Fruit fly (Drosophila melanogaster) whole organism, embryonic: ENCODE measurements around the gene Bap60.

Source experiments
- Ada2b ChIP-seq: fragments of 200-800 bp; sonication (Bioruptor generic); IDR thresholded peaks from 2 replicates; pipeline ENCODE4 v1.3.6; 2022; ENCODE audit warnings: missing biosample characterization, missing genetic modification characterization
- CG10565 ChIP-seq: fragments of 200-800 bp; sonication (Bioruptor generic); optimal IDR thresholded peaks from 3 replicates; lab custom pipeline; 2016; ENCODE audit warnings: missing biosample characterization, mild to moderate bottlenecking, missing genetic modification characterization
- CG10959 ChIP-seq: fragments of 200-800 bp; sonication (Bioruptor generic); IDR thresholded peaks from 2 replicates; pipeline ENCODE4 v1.3.6; 2022; ENCODE audit warnings: missing biosample characterization, missing genetic modification characterization
- CG11456 ChIP-seq: fragments of 200-800 bp; sonication (Bioruptor generic); IDR thresholded peaks from 3 replicates; pipeline ENCODE4 v1.3.6; 2022; ENCODE audit warnings: missing biosample characterization, missing genetic modification characterization
- CG11695 ChIP-seq: fragments of 200-800 bp; sonication (Bioruptor generic); IDR thresholded peaks from 3 replicates; pipeline ENCODE4 v1.3.6; 2022; ENCODE audit warnings: missing biosample characterization, missing genetic modification characterization
- CG12299 ChIP-seq: fragments of 200-800 bp; sonication (Bioruptor generic); optimal IDR thresholded peaks from 2 replicates; lab custom pipeline; 2018; ENCODE audit warnings: missing biosample characterization, mild to moderate bottlenecking, missing genetic modification characterization
- CG13296 ChIP-seq: fragments of 200-800 bp; sonication (Bioruptor generic); optimal IDR thresholded peaks from 3 replicates; lab custom pipeline; 2018; ENCODE audit warnings: missing biosample characterization, mild to moderate bottlenecking, missing genetic modification characterization
- CG14014 ChIP-seq: fragments of 200-800 bp; sonication (Bioruptor generic); IDR thresholded peaks from 2 replicates; pipeline ENCODE4 v1.3.6; 2022; ENCODE audit warnings: missing biosample characterization, missing genetic modification characterization
- CG14441 ChIP-seq: fragments of 200-800 bp; sonication (Bioruptor generic); IDR thresholded peaks from 2 replicates; pipeline ENCODE4 v1.3.6; 2022; ENCODE audit warnings: missing biosample characterization, missing genetic modification characterization
- CG17802 ChIP-seq: fragments of 200-800 bp; sonication (Bioruptor generic); optimal IDR thresholded peaks from 2 replicates; lab custom pipeline; 2018; ENCODE audit warnings: missing biosample characterization, mild to moderate bottlenecking, missing genetic modification characterization, moderate library complexity
- CG17829 ChIP-seq: fragments of 200-800 bp; optimal IDR thresholded peaks from 2 replicates; lab custom pipeline; 2019; ENCODE audit warnings: missing biosample characterization, mild to moderate bottlenecking, missing genetic modification characterization, moderate library complexity
- CG18599 ChIP-seq: fragments of 200-800 bp; sonication (Bioruptor generic); optimal IDR thresholded peaks from 3 replicates; lab custom pipeline; 2017; ENCODE audit warnings: missing biosample characterization, missing genetic modification characterization, mild to moderate bottlenecking, moderate library complexity, missing genetic modification reagents
- CG31441 ChIP-seq: fragments of 200-800 bp; sonication (Bioruptor generic); IDR thresholded peaks from 2 replicates; pipeline ENCODE4 v1.3.6; 2022; ENCODE audit warnings: missing biosample characterization, missing genetic modification characterization
- CG33557 ChIP-seq: fragments of 200-800 bp; sonication (Bioruptor generic); optimal IDR thresholded peaks from 2 replicates; lab custom pipeline; 2019; ENCODE audit warnings: missing biosample characterization, mild to moderate bottlenecking, missing genetic modification characterization, moderate library complexity
- CG4820 ChIP-seq: fragments of 200-800 bp; sonication (Bioruptor generic); optimal IDR thresholded peaks from 3 replicates; lab custom pipeline; 2016; ENCODE audit warnings: missing biosample characterization, missing genetic modification characterization
- CG5245 ChIP-seq: fragments of 200-800 bp; sonication (Bioruptor generic); optimal IDR thresholded peaks from 3 replicates; lab custom pipeline; 2016; ENCODE audit warnings: missing biosample characterization, missing genetic modification characterization
- CG7963 ChIP-seq: fragments of 200-800 bp; sonication (Bioruptor generic); IDR thresholded peaks from 3 replicates; pipeline ENCODE4 v1.3.6; 2022; ENCODE audit warnings: missing biosample characterization, missing genetic modification characterization; ENCODE audit not compliant: partially characterized antibody
- CG8924 ChIP-seq: fragments of 200-800 bp; optimal IDR thresholded peaks from 3 replicates; lab custom pipeline; 2019; ENCODE audit warnings: missing biosample characterization, mild to moderate bottlenecking, missing genetic modification characterization, moderate library complexity
- CTCF ChIP-seq: fragments of 200-800 bp; sonication (Bioruptor generic); optimal IDR thresholded peaks from 2 replicates; lab custom pipeline; 2017; ENCODE audit warnings: missing biosample characterization, mild to moderate bottlenecking, missing genetic modification characterization, moderate library complexity
- Dad ChIP-seq: fragments of 200-800 bp; sonication (Bioruptor generic); optimal IDR thresholded peaks from 3 replicates; lab custom pipeline; 2016; ENCODE audit warnings: missing biosample characterization, missing genetic modification characterization
- Dip3 ChIP-seq: fragments of 200-800 bp; sonication (Bioruptor generic); optimal IDR thresholded peaks from 3 replicates; lab custom pipeline; 2016; ENCODE audit warnings: missing biosample characterization, missing genetic modification characterization
- Dll ChIP-seq: fragments of 200-800 bp; sonication (Bioruptor generic); IDR thresholded peaks from 4 replicates; pipeline ENCODE4 v1.3.6; 2022; ENCODE audit warnings: missing biosample characterization, missing genetic modification characterization; ENCODE audit not compliant: partially characterized antibody
- E2f1 ChIP-seq: fragments of 200-800 bp; sonication (Bioruptor generic); IDR thresholded peaks from 2 replicates; pipeline ENCODE4 v1.3.6; 2022; ENCODE audit warnings: missing biosample characterization, missing genetic modification characterization
- Gug ChIP-seq: fragments of 200-800 bp; sonication (Bioruptor generic); IDR thresholded peaks from 4 replicates; pipeline ENCODE4 v1.3.6; 2022; ENCODE audit warnings: missing biosample characterization, missing genetic modification characterization
- Hr39 ChIP-seq: fragments of >200 bp; optimal IDR thresholded peaks from 2 replicates; lab custom pipeline; 2017
- Opbp ChIP-seq: fragments of 200-800 bp; sonication (Bioruptor generic); IDR thresholded peaks from 3 replicates; pipeline ENCODE4 v1.3.6; 2022; ENCODE audit warnings: missing biosample characterization, missing genetic modification characterization; ENCODE audit not compliant: partially characterized antibody
- bab2 ChIP-seq: fragments of 200-800 bp; sonication (Bioruptor generic); optimal IDR thresholded peaks from 2 replicates; lab custom pipeline; 2016; ENCODE audit warnings: missing biosample characterization, missing genetic modification characterization
- cg ChIP-seq: fragments of 200-800 bp; sonication (Bioruptor generic); optimal IDR thresholded peaks from 3 replicates; lab custom pipeline; 2019; ENCODE audit warnings: missing biosample characterization, mild to moderate bottlenecking, missing genetic modification characterization, moderate library complexity
- ci ChIP-seq: fragments of 200-800 bp; sonication (Bioruptor generic); IDR thresholded peaks from 3 replicates; pipeline ENCODE4 v1.3.6; 2022; ENCODE audit warnings: missing biosample characterization, missing genetic modification characterization
- crol ChIP-seq: fragments of 200-800 bp; sonication (Bioruptor generic); IDR thresholded peaks from 2 replicates; pipeline ENCODE4 v1.3.6; 2022; ENCODE audit warnings: missing biosample characterization, missing genetic modification characterization
- disco-r ChIP-seq: fragments of 200-800 bp; sonication (Bioruptor generic); optimal IDR thresholded peaks from 2 replicates; lab custom pipeline; 2016; ENCODE audit warnings: missing biosample characterization, missing genetic modification characterization
- dysf ChIP-seq: fragments of 200-800 bp; sonication (Bioruptor generic); IDR thresholded peaks from 3 replicates; pipeline ENCODE4 v1.3.6; 2022; ENCODE audit warnings: missing biosample characterization, missing genetic modification characterization
- ewg ChIP-seq: fragments of 200-800 bp; sonication (Bioruptor generic); optimal IDR thresholded peaks from 3 replicates; lab custom pipeline; 2017; ENCODE audit warnings: mild to moderate bottlenecking, missing biosample characterization, missing genetic modification reagents, missing genetic modification characterization
- fd102C ChIP-seq: fragments of 200-800 bp; sonication (Bioruptor generic); optimal IDR thresholded peaks from 2 replicates; lab custom pipeline; 2018; ENCODE audit warnings: missing biosample characterization, mild to moderate bottlenecking, missing genetic modification characterization, moderate library complexity
- gce ChIP-seq: fragments of 200-800 bp; sonication (Bioruptor generic); IDR thresholded peaks from 3 replicates; pipeline ENCODE4 v1.3.6; 2022; ENCODE audit warnings: missing biosample characterization, missing genetic modification characterization
- gcm2 ChIP-seq: fragments of 200-800 bp; sonication (Bioruptor generic); optimal IDR thresholded peaks from 2 replicates; lab custom pipeline; 2016; ENCODE audit warnings: missing biosample characterization, missing genetic modification characterization
- kah ChIP-seq: fragments of 200-800 bp; sonication (Bioruptor generic); optimal IDR thresholded peaks from 2 replicates; lab custom pipeline; 2018; ENCODE audit warnings: missing biosample characterization, mild to moderate bottlenecking, missing genetic modification characterization
- klu ChIP-seq: fragments of 200-800 bp; sonication (Bioruptor generic); IDR thresholded peaks from 2 replicates; pipeline ENCODE4 v1.3.6; 2022; ENCODE audit warnings: missing biosample characterization, missing genetic modification characterization
- lola ChIP-seq, 3 experiments: fragments of >200 bp in 2 of 3; fragments of 200-800 bp in 1 of 3; sonication (Bioruptor generic) in 1 of 3; optimal IDR thresholded peaks; 2 replicates each; lab custom pipeline; 2017 to 2019; ENCODE audit warnings: missing biosample characterization in 3 of 3, missing genetic modification characterization in 3 of 3, mild to moderate bottlenecking in 1 of 3, moderate library complexity in 1 of 3
- mam ChIP-seq: fragments of 200-800 bp; sonication (Bioruptor generic); optimal IDR thresholded peaks from 3 replicates; lab custom pipeline; 2016; ENCODE audit warnings: missing biosample characterization, missing genetic modification characterization
- oc ChIP-seq: fragments of 200-800 bp; sonication (Bioruptor generic); optimal IDR thresholded peaks from 2 replicates; lab custom pipeline; 2018; ENCODE audit warnings: missing biosample characterization, mild to moderate bottlenecking, missing genetic modification characterization, moderate library complexity
- otp ChIP-seq: fragments of 200-800 bp; sonication (Bioruptor generic); IDR thresholded peaks from 3 replicates; pipeline ENCODE4, ENCODE4 v1.3.6; 2022; ENCODE audit warnings: missing biosample characterization, missing genetic modification characterization
- prd ChIP-seq, 3 experiments: fragments of >200 bp in 2 of 3; fragments of 200-800 bp in 1 of 3; sonication (Bioruptor generic) in 1 of 3; optimal IDR thresholded peaks in 2 of 3; IDR thresholded peaks in 1 of 3; 2 replicates in 2 of 3; 3 replicates in 1 of 3; pipeline versions ENCODE4 v1.3.6 to Lab custom; 2017 to 2022; ENCODE audit warnings: missing biosample characterization in 1 of 3, missing genetic modification characterization in 1 of 3
- scrt ChIP-seq: fragments of 200-800 bp; sonication (Bioruptor generic); optimal IDR thresholded peaks from 2 replicates; lab custom pipeline; 2018; ENCODE audit warnings: missing biosample characterization, mild to moderate bottlenecking, missing genetic modification characterization, moderate library complexity
- sens ChIP-seq: fragments of 200-800 bp; sonication (Bioruptor generic); peaks from one replicate; lab custom pipeline; 2016; ENCODE audit warnings: missing biosample characterization, missing genetic modification characterization
- seq ChIP-seq: fragments of 200-800 bp; sonication (Bioruptor generic); IDR thresholded peaks from 2 replicates; pipeline ENCODE4 v1.3.6; 2022; ENCODE audit warnings: missing biosample characterization, missing genetic modification characterization
- trem ChIP-seq: fragments of 200-800 bp; optimal IDR thresholded peaks from 3 replicates; lab custom pipeline; 2019; ENCODE audit warnings: missing biosample characterization, mild to moderate bottlenecking, missing genetic modification characterization, moderate library complexity
- unpg ChIP-seq: fragments of 200-800 bp; sonication (Bioruptor generic); optimal IDR thresholded peaks from 3 replicates; lab custom pipeline; 2018; ENCODE audit warnings: missing biosample characterization, mild to moderate bottlenecking, missing genetic modification characterization, moderate library complexity
- vnd ChIP-seq: fragments of 200-800 bp; sonication (Bioruptor generic); IDR thresholded peaks from 3 replicates; pipeline ENCODE4 v1.3.6; 2022; ENCODE audit warnings: missing biosample characterization, missing genetic modification characterization; ENCODE audit not compliant: partially characterized antibody
- z ChIP-seq: fragments of 200-800 bp; sonication (Bioruptor generic); IDR thresholded peaks from 3 replicates; pipeline ENCODE4 v1.3.6; 2022; ENCODE audit warnings: missing biosample characterization, missing genetic modification characterization
- zen2 ChIP-seq: fragments of 200-800 bp; sonication (Bioruptor generic); IDR thresholded peaks from 3 replicates; pipeline ENCODE4 v1.3.6; 2022; ENCODE audit warnings: missing biosample characterization, missing genetic modification characterization; ENCODE audit not compliant: partially characterized antibody

Bap60 gene

DNA sequence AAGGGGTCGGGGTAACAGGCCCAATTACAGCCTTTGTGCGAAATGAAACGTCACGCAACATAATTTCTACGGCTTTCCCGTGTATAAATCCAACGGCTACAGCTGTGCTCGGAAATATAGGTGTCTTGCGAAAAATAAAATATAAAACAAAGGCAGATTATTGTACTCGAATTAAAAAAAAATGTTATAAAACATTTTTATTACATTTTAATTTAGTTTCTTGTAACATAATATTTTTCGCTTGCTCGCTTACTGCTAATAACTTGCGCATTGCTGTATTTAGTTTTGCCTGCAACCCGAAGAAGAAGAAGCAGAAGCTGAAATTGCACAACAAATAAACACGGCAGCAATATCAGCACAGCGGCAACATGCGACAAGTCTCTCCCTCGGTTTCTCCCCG is 16.2 kb downstream of the Bap60 start (continued):
- TF ChIP-seq CG17829 (tag; lab: Kevin White, UChicago) (peak; percentile 20), Dad (GFP tag; lab: Kevin White, UChicago) (no peak), ewg (no peak), CG13296 (GFP tag; lab: Kevin White, UChicago) (peak; percentile 31), CG18599 (GFP tag; lab: Kevin White, UChicago) (no peak), fd102C (GFP tag; lab: Kevin White, UChicago) (peak; percentile 10), CG4820 (GFP tag; lab: Kevin White, UChicago) (peak; percentile 10), seq (GFP tag; lab: Robert Waterston, UW) (peak; percentile 33; the same call in 1 of the 2 replicates), CG12299 (no peak), CG11456 (GFP tag; lab: Robert Waterston, UW) (0 out of 3 replicates have a peak, but pooled peaks have one; percentile 40), kah (GFP tag; lab: Kevin White, UChicago) (no peak), unpg (GFP tag; lab: Kevin White, UChicago) (peak; percentile 63), CG31441 (GFP tag; lab: Robert Waterston, UW) (peak; percentile 43; the same call in 1 of the 2 replicates), CG14441 (GFP tag; lab: Robert Waterston, UW) (0 out of 2 replicates have a peak, but pooled peaks have one; percentile 53), CG11695 (peak; percentile 52; the same call in 1 of the 3 replicates), sens (GFP tag; lab: Kevin White, UChicago) (peak; percentile 46), lola (GFP tag; optimal IDR thresholded peaks at IDR 0.05; lab: Kevin White, UChicago) (peak in 1 of 3 experiments; percentile 18), E2f1 (GFP tag; lab: Robert Waterston, UW) (peak; percentile 31; the same call in 1 of the 2 replicates), CG14014 (peak; percentile 55; the same call in 1 of the 2 replicates), Gug (GFP tag; lab: Robert Waterston, UW) (no peak), prd (optimal IDR thresholded peaks at IDR 0.05; lab: Kevin White, UChicago) (no peak), prd (GFP tag; IDR thresholded peaks at IDR 0.05; lab: Robert Waterston, UW) (peak; percentile 84), dysf (GFP tag; lab: Robert Waterston, UW) (peak; percentile 46; the same call in 2 of the 3 replicates)

dm6 chrX:13138887-13139286 is 20.4 kb downstream of the Bap60 start, which contains the start of gene CG32645:
CG32645 (plus strand) TSS chrX:13139199.
- TF ChIP-seq Hr39 (lab: Kevin White, UChicago), result no peak
- TF ChIP-seq CTCF (GFP tag; lab: Kevin White, UChicago), result no peak
- peak; percentile 31 for TF ChIP-seq oc (tag; lab: Kevin White, UChicago)
- TF ChIP-seq vnd (GFP tag; lab: Robert Waterston, UW), result no peak
- no peak for TF ChIP-seq CG17802 (tag; lab: Kevin White, UChicago)
- peak; percentile 4 for TF ChIP-seq CG33557 (GFP tag; lab: Kevin White, UChicago)
- peak; percentile 85 for TF ChIP-seq z (GFP tag; lab: Robert Waterston, UW)
- no peak for TF ChIP-seq CG5245 (GFP tag; lab: Kevin White, UChicago)
- no peak for TF ChIP-seq trem (tag; lab: Kevin White, UChicago)
- TF ChIP-seq klu (GFP tag; lab: Robert Waterston, UW), result no peak
- TF ChIP-seq CG10959 (GFP tag; lab: Robert Waterston, UW), result no peak
- no peak for TF ChIP-seq Ada2b (GFP tag; lab: Robert Waterston, UW)
- TF ChIP-seq bab2 (GFP tag; lab: Kevin White, UChicago), result no peak
- TF ChIP-seq crol (GFP tag; lab: Robert Waterston, UW), result no peak
- TF ChIP-seq CG8924 (tag; lab: Kevin White, UChicago), result no peak
- no peak for TF ChIP-seq CG7963 (GFP tag; lab: Robert Waterston, UW)
- TF ChIP-seq scrt (GFP tag; lab: Kevin White, UChicago), result no peak
- 0 out of 4 replicates have a peak, but pooled peaks have one; percentile 14 for TF ChIP-seq Dll (GFP tag; lab: Robert Waterston, UW)
- TF ChIP-seq Opbp, result 0 out of 3 replicates have a peak, but pooled peaks have one; percentile 13
- TF ChIP-seq gce (GFP tag; lab: Robert Waterston, UW), result no peak
- peak; percentile 49 for TF ChIP-seq cg
- TF ChIP-seq CG10565 (GFP tag; lab: Kevin White, UChicago), result no peak
- TF ChIP-seq otp (GFP tag; lab: Robert Waterston, UW), result no peak
- TF ChIP-seq ci (GFP tag; lab: Robert Waterston, UW), result peak; percentile 20; the same call in 1 of the 3 replicates
- no peak for TF ChIP-seq disco-r (GFP tag; lab: Kevin White, UChicago)
- no peak for TF ChIP-seq mam (GFP tag; lab: Kevin White, UChicago)
- no peak for TF ChIP-seq gcm2 (GFP tag; lab: Kevin White, UChicago)
- TF ChIP-seq zen2 (GFP tag; lab: Robert Waterston, UW), result 0 out of 3 replicates have a peak, but pooled peaks have one; percentile 31
- no peak for TF ChIP-seq Dip3 (GFP tag; lab: Kevin White, UChicago)
